Worm (Caenorhabditis elegans) whole organism, L1 larva: ENCODE measurements around the gene F14D7.6.

ENCODE experiments used
- F16B12.6 ChIP-seq: fragments of 150-350 bp; optimal IDR thresholded peaks from 2 replicates; lab custom pipeline; 2014; ENCODE audit warnings: missing biosample characterization, missing genetic modification characterization
- Y116A8C.19 ChIP-seq: sonication (generic microtip); optimal IDR thresholded peaks from 2 replicates; lab custom pipeline; 2016; ENCODE audit warnings: missing compliant biosample characterization, missing genetic modification characterization, borderline replicate concordance
- aha-1 ChIP-seq: fragments of 150-350 bp; optimal IDR thresholded peaks from 2 replicates; lab custom pipeline; 2014; ENCODE audit warnings: missing biosample characterization, missing genetic modification characterization
- ama-1 ChIP-seq: fragments of 150-350 bp; optimal IDR thresholded peaks from 2 replicates; lab custom pipeline; 2014
- blmp-1 ChIP-seq: fragments of 150-350 bp; optimal IDR thresholded peaks from 2 replicates; lab custom pipeline; 2014; ENCODE audit warnings: missing biosample characterization, missing genetic modification characterization
- ceh-8 ChIP-seq: fragments of 200-800 bp; sonication (Bioruptor generic); optimal IDR thresholded peaks from 2 replicates; lab custom pipeline; 2018; ENCODE audit warnings: mild to moderate bottlenecking, missing genetic modification characterization, moderate library complexity, missing compliant biosample characterization
- ceh-82 ChIP-seq, 3 experiments: fragments of 150-350 bp in 1 of 3; sonication (generic microtip) in 2 of 3; optimal IDR thresholded peaks; 2 replicates each; lab custom pipeline; 2014 to 2017; ENCODE audit warnings: missing biosample characterization in 3 of 3, missing genetic modification characterization in 3 of 3
- ceh-90 ChIP-seq: sonication (generic microtip); optimal IDR thresholded peaks from 2 replicates; lab custom pipeline; 2016; ENCODE audit warnings: missing genetic modification characterization, missing compliant biosample characterization
- dsc-1 ChIP-seq: sonication (generic microtip); optimal IDR thresholded peaks from 2 replicates; lab custom pipeline; 2016; ENCODE audit warnings: mild to moderate bottlenecking, missing genetic modification characterization, missing compliant biosample characterization
- egl-27 ChIP-seq, 2 experiments: fragments of 150-350 bp in 1 of 2; sonication (generic microtip); optimal IDR thresholded peaks; 3 replicates each; lab custom pipeline; 2017 to 2018; ENCODE audit warnings: missing biosample characterization in 2 of 2, missing genetic modification characterization in 2 of 2, missing genetic modification reagents in 2 of 2
- ets-5 ChIP-seq: fragments of 200-800 bp; sonication (Bioruptor generic); IDR thresholded peaks from 2 replicates; pipeline ENCODE4 v1.3.6; 2022; ENCODE audit warnings: missing genetic modification characterization, missing compliant biosample characterization
- fkh-10 ChIP-seq: sonication (generic microtip); optimal IDR thresholded peaks from 2 replicates; lab custom pipeline; 2017; ENCODE audit warnings: missing biosample characterization, missing genetic modification reagents, missing genetic modification characterization
- fkh-4 ChIP-seq: sonication (generic microtip); optimal IDR thresholded peaks from 2 replicates; lab custom pipeline; 2016; ENCODE audit warnings: missing compliant biosample characterization, missing genetic modification characterization, borderline replicate concordance
- fos-1 ChIP-seq: fragments of 150-350 bp; optimal IDR thresholded peaks from 2 replicates; lab custom pipeline; 2014; ENCODE audit warnings: missing biosample characterization, missing genetic modification characterization
- hlh-4 ChIP-seq: sonication (generic microtip); optimal IDR thresholded peaks from 2 replicates; lab custom pipeline; 2016; ENCODE audit warnings: mild to moderate bottlenecking, missing genetic modification characterization, missing compliant biosample characterization
- hpl-2 ChIP-seq: fragments of 150-350 bp; optimal IDR thresholded peaks from 2 replicates; lab custom pipeline; 2014; ENCODE audit warnings: missing biosample characterization, missing genetic modification reagents, missing genetic modification characterization
- isw-1 ChIP-seq: fragments of 200-800 bp; sonication (Bioruptor generic); IDR thresholded peaks from 2 replicates; pipeline ENCODE4 v1.3.6; 2022; ENCODE audit warnings: missing genetic modification characterization, missing compliant biosample characterization
- jun-1 ChIP-seq: fragments of 150-350 bp; optimal IDR thresholded peaks from 2 replicates; lab custom pipeline; 2014; ENCODE audit warnings: missing biosample characterization, missing genetic modification reagents, missing genetic modification characterization
- lsy-2 ChIP-seq, 2 experiments: fragments of 150-350 bp; optimal IDR thresholded peaks; 2 replicates each; lab custom pipeline; 2014; ENCODE audit warnings: missing biosample characterization in 2 of 2, missing genetic modification characterization in 2 of 2
- mab-9 ChIP-seq: fragments of 200-800 bp; sonication (Bioruptor generic); IDR thresholded peaks from 2 replicates; pipeline ENCODE4 v1.3.6; 2022; ENCODE audit warnings: missing genetic modification reagents, missing genetic modification characterization, missing compliant biosample characterization
- mdl-1 ChIP-seq, 2 experiments: fragments of 150-350 bp; optimal IDR thresholded peaks; 2 replicates each; lab custom pipeline; 2014 to 2017; ENCODE audit warnings: missing biosample characterization in 2 of 2, missing genetic modification characterization in 2 of 2, inconsistent platforms in 1 of 2
- nhr-20 ChIP-seq: sonication (generic microtip); optimal IDR thresholded peaks from 2 replicates; lab custom pipeline; 2016; ENCODE audit warnings: mild to moderate bottlenecking, missing genetic modification characterization, missing compliant biosample characterization
- nhr-237 ChIP-seq: fragments of 150-350 bp; optimal IDR thresholded peaks from 2 replicates; lab custom pipeline; 2014; ENCODE audit warnings: missing biosample characterization, missing genetic modification characterization
- nhr-71 ChIP-seq: sonication (generic microtip); optimal IDR thresholded peaks from 2 replicates; lab custom pipeline; 2016; ENCODE audit warnings: mild to moderate bottlenecking, missing genetic modification characterization, moderate library complexity, missing compliant biosample characterization
- nhr-85 ChIP-seq: sonication (generic microtip); peaks from one replicate; lab custom pipeline; 2016; ENCODE audit warnings: missing genetic modification characterization, inconsistent platforms, missing compliant biosample characterization
- skn-1 ChIP-seq: fragments of 150-350 bp; optimal IDR thresholded peaks from 2 replicates; lab custom pipeline; 2014; ENCODE audit warnings: missing biosample characterization, missing genetic modification characterization
- snu-23 ChIP-seq: sonication (generic microtip); optimal IDR thresholded peaks from 2 replicates; lab custom pipeline; 2016; ENCODE audit warnings: missing genetic modification characterization, missing compliant biosample characterization
- sptf-1 ChIP-seq: fragments of 150-350 bp; optimal IDR thresholded peaks from 2 replicates; lab custom pipeline; 2014; ENCODE audit warnings: missing biosample characterization, missing genetic modification characterization
- swsn-7 ChIP-seq: sonication (generic microtip); optimal IDR thresholded peaks from 2 replicates; lab custom pipeline; 2016; ENCODE audit warnings: missing genetic modification characterization, missing compliant biosample characterization
- tlp-1 ChIP-seq: fragments of 150-350 bp; optimal IDR thresholded peaks from 2 replicates; lab custom pipeline; 2014; ENCODE audit warnings: missing biosample characterization, missing genetic modification characterization
- unc-130 ChIP-seq: fragments of 150-350 bp; optimal IDR thresholded peaks from 2 replicates; lab custom pipeline; 2017; ENCODE audit warnings: missing biosample characterization, missing genetic modification characterization, inconsistent platforms
- unc-86 ChIP-seq: sonication (generic microtip); optimal IDR thresholded peaks from 2 replicates; lab custom pipeline; 2016; ENCODE audit warnings: missing genetic modification characterization, missing compliant biosample characterization
- xbp-1 ChIP-seq: sonication (generic microtip); optimal IDR thresholded peaks from 2 replicates; lab custom pipeline; 2016; ENCODE audit warnings: missing genetic modification characterization, missing compliant biosample characterization
- ztf-11 ChIP-seq, 2 experiments: sonication (generic microtip); optimal IDR thresholded peaks; 2 replicates each; lab custom pipeline; 2016 to 2017; ENCODE audit warnings: missing genetic modification characterization in 2 of 2, missing biosample characterization in 1 of 2, missing compliant biosample characterization in 1 of 2

The F14D7.6 gene

DNA sequence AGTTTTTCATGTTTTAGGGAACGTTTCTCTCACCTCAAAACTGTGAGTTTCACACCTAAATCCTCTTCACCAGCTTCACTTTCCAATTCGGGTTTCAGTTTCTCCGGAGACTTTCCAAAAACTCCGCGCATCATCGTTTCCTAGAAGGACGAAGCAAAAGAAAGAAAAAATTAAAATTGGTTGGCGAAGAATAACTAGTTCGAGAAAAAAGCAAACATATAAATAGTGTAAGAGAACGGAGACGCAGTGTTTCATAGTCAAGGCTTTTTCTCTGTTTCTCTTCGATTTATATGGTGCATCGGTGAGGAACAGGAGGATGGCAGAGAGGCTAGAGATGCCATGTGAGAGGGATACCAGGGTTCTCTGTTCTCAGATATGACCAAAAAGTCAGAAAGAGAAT lies 21.5 kb downstream of the F14D7.6 start, which contains the start of gene F47B8.3 (continued):
- TF ChIP-seq sptf-1 (no peak), fkh-4 (tag; lab: Kevin White, UChicago) (no peak), ceh-82 (tag; optimal IDR thresholded peaks at IDR 0.05; lab: Kevin White, UChicago) (peak in 2 of 3 experiments; percentile 17 to 19), nhr-20 (tag; lab: Kevin White, UChicago) (peak; percentile 53), F16B12.6 (tag; lab: Kevin White, UChicago) (no peak), isw-1 (GFP tag; lab: Robert Waterston, UW) (no peak), tlp-1 (tag; lab: Kevin White, UChicago) (no peak), mdl-1 (tag; optimal IDR thresholded peaks at IDR 0.05; lab: Kevin White, UChicago) (peak in 1 of 2 experiments; percentile 59), swsn-7 (tag; lab: Kevin White, UChicago) (peak; percentile 40), snu-23 (peak; percentile 68), lsy-2 (tag; optimal IDR thresholded peaks at IDR 0.05; lab: Kevin White, UChicago) (peak; percentile 19 to 60)

DNA sequence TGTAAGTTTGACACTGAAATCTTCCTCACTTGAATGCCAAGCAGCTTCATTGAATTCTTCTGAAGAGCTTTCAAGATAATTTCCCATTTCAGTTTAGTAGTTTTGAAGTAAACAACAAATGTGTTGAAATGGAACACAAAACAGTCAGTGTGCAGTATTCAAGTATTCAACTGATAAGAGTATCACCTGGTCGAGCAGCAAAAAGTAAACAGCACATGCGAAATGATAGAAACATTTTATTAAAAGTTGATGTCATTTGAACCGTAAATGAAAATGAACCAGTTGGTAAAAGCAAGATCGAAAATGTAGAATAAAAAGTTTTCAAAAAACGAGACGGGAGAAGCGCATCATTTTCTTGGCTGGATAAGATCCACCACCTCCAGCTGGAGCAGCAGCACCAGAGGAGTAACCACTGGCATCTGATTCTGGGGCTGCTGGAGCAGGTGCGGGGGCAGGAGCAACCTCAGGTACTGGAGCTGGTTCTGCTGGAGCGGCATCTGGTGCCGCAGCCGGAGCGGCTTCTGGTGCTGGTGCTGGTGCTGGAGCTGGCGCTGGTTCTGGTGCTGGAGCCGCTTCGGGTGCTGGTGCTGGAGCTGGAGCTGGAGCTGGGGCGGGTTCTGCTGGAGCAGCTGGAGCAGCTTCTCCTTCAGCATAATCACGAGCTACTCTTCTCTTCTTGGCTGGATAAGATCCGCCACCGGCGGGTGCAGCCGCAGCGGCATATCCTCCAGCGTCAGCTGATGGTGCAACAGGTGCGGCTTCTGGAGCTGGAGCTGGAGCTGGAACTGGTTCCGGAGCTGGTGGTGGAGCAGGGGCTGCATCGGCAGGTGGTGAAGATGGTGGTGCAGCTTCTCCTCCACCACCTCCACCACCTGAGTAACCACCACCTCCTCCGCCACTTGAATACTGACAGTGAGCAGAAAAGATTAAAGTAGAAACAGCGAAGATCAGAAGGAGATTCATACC lies 23.6 kb downstream of the F14D7.6 start, which contains the start of the genes F47B8.4 and F47B8.18:
TSS of gene F47B8.4 (minus strand) at position 172 of the 966 bp plus-strand sequence.
TSS of gene F47B8.18 (minus strand) at position 963 of the 966 bp plus-strand sequence.
- TF ChIP-seq ets-5 (GFP tag; lab: Robert Waterston, UW) (no peak), ceh-8 (GFP tag; lab: Kevin White, UChicago) (peak; percentile 83)

DNA sequence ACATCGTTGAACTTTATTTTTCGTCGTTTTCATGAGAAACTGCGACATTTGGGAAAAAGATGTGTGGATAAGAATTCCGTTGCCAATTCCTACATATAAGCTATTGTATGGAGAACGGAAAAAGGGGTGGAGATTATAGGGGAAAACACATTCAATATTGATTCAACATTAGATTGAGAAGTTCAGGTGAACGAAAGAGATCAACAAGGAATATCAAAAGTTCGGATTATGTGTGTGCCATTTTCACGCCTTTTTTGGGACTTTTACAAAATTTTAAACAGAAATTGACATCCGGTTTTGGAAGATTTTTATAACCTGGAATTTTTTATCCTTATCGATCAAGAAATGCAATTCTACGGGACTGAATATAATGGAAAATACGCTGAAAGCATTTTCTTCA lies 26.6 kb downstream of the F14D7.6 start, which contains the start of gene F47B8.5:
TSS of gene F47B8.5 (minus strand) at position 101 of the 400 bp plus-strand sequence.
- TF ChIP-seq ets-5 (GFP tag; lab: Robert Waterston, UW) (no peak), fkh-10 (no peak), nhr-20 (tag; lab: Kevin White, UChicago) (no peak), nhr-237 (no peak), snu-23 (no peak), ztf-11 (tag; optimal IDR thresholded peaks at IDR 0.05; lab: Kevin White, UChicago) (no peak), xbp-1 (no peak), mdl-1 (tag; optimal IDR thresholded peaks at IDR 0.05; lab: Kevin White, UChicago) (no peak), jun-1 (tag; lab: Kevin White, UChicago) (no peak), Y116A8C.19 (tag; lab: Kevin White, UChicago) (no peak), nhr-71 (tag; lab: Kevin White, UChicago) (no peak), egl-27 (tag; optimal IDR thresholded peaks at IDR 0.05; lab: Kevin White, UChicago) (no peak), ceh-90 (tag; lab: Kevin White, UChicago) (no peak), fkh-4 (tag; lab: Kevin White, UChicago) (no peak), ama-1 (lab: Kevin White, UChicago) (no peak), hlh-4 (tag; lab: Kevin White, UChicago) (no peak), dsc-1 (tag; lab: Kevin White, UChicago) (no peak), skn-1 (tag; lab: Kevin White, UChicago) (no peak), unc-86 (tag; lab: Kevin White, UChicago) (no peak)
- TF ChIP-seq, all 84 proteins: peak for 0

DNA sequence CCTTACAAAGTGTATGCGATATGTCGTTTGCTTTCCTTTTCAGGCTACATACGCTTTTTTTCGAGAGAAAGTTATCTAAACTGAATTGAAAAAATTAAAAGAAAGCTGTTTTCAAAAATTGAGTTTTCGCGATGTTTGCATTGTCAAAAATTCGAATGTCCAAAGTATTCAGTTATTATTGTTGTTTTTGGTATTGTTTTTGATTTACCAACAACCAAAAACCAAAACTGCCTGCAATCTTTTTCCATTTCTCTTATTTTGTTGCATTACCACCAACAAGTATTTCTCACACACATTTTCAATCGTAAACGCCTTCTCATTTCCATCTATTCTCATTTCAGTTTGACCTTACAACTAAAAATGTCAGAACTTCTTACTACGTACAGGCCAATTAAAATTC lies 27.6 kb downstream of the F14D7.6 start, which contains the start of gene pepm-1:
TSS of gene pepm-1 (plus strand) at position 301 of the 400 bp plus-strand sequence.
- TF ChIP-seq blmp-1 (tag; lab: Kevin White, UChicago), result peak; percentile 13
- no peak for TF ChIP-seq mab-9 (GFP tag; lab: Robert Waterston, UW)
- TF ChIP-seq fos-1 (tag; lab: Kevin White, UChicago), result no peak
- TF ChIP-seq nhr-85 (tag; lab: Kevin White, UChicago), result no peak
- TF ChIP-seq hpl-2 (GFP tag; lab: Kevin White, UChicago), result no peak
- TF ChIP-seq F16B12.6 (tag; lab: Kevin White, UChicago), result no peak
- no peak for TF ChIP-seq aha-1 (tag; lab: Kevin White, UChicago)
- TF ChIP-seq unc-130, result no peak
